Worm (Caenorhabditis elegans) whole organism, L4/young adult: ENCODE results near the gene fat-7.

Source experiments
- W03F9.2 ChIP-seq: fragments of 150-350 bp; optimal IDR thresholded peaks from 2 replicates; lab custom pipeline; 2014; ENCODE audit warnings: missing biosample characterization, missing genetic modification characterization
- dao-5 ChIP-seq: sonication (generic microtip); optimal IDR thresholded peaks from 2 replicates; lab custom pipeline; 2016; ENCODE audit warnings: missing genotype, missing genetic modification characterization, moderate library complexity, missing compliant biosample characterization
- him-1 ChIP-seq: sonication (generic microtip); optimal IDR thresholded peaks from 2 replicates; lab custom pipeline; 2016; ENCODE audit warnings: missing genotype, missing genetic modification reagents, missing genetic modification characterization, missing compliant biosample characterization

fat-7 gene

DNA sequence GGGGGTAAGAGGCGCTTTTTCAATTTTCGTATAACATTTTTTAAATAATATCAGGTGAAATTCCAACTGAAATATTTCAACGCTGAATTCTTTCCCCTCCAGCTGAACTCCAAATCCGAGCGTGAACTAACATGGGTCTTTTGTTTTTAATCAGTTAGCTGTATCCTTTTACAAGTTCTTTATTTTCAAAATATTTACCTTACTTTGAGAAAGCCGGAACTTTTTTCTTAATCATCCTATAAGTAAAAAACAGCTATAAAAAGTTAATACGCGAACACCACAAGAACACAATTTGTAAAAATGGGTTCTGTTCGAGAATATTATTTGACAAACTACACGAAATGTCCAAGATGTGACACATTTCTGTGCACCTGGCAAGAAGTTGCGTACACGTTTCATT, 11.3 kb upstream of the fat-7 start, which contains the start of gene srh-83:
srh-83 (plus strand) TSS at position 301 of the 400 bp plus-strand sequence.
- TF ChIP-seq him-1 (tag; lab: Kevin White, UChicago) (no peak), W03F9.2 (tag; lab: Kevin White, UChicago) (no peak), dao-5 (no peak)

DNA sequence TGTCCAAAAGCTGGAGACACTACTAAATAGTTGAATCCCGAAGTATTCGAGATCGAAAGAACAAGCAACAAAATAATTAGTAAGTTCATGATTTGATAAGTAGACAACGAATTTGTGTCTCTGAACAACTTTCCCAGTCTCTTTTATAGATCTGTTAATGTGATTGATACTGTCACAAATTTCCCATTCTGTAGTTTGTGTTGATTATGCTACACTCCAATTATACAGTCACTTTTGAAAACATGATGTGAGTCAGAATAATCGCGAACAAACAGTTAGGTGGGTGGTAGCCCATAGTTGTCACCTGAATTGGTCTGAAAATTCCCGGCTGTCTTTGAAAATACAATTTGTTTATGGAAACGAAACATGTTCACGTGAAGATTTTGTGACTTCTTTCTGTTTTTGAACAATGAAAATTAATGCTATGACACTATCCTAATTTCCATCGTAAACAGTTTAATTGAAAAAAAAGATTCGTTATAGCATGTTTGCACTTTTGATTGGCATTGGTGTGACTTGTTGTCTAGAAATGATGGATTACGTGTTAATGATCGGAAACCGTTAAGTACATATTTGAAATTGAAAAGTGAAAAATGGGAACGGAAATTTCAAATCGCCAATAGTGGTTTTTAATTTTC, 10.7 kb upstream of the fat-7 start, which contains the start of gene ugt-41:
ugt-41 (minus strand) TSS at position 119 of the 638 bp plus-strand sequence.
- no peak for TF ChIP-seq dao-5
- no peak for TF ChIP-seq W03F9.2 (tag; lab: Kevin White, UChicago)
- TF ChIP-seq him-1 (tag; lab: Kevin White, UChicago), result no peak

DNA sequence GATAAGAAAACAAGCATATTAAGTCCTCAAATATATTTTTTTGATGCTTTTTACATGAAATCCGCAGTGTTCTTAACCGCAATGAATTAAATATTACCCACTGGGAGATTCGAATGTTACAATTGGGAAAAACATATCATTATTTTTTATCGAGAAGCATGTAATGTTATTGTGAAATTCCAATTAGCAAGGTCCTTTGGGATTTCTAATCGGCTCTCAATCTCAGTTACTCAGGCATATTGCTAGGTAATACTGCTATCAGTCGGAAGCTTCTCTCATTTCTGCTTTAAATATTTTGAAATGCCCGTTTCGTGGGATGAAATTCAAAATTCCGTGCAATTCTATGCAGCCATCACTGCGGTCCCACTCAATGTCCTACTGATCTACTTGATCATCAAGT, 6.4 kb upstream of the fat-7 start, which contains the start of gene str-204:
str-204 (plus strand) TSS at position 301 of the 400 bp plus-strand sequence.
- TF ChIP-seq dao-5 (no peak), him-1 (tag; lab: Kevin White, UChicago) (no peak), W03F9.2 (tag; lab: Kevin White, UChicago) (no peak)

DNA sequence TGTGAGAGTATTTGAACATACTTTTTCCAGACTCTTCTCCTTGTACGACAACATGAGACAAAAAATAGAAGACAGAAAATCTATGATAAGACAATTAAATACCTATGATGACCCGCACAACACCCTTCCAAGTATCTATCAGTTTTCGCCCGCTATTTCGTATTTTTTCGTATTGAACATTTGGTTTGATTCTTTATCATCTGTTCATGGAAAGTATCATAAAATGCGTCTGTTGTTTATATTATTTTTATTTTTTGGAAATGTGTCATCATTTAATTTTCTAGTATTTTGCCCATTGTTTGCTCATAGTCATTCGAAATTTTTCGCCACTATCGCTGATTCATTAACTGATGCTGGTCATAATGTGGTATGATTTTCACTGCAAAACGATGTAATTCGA, 4.1 kb upstream of the fat-7 start, which contains the start of gene ugt-39:
ugt-39 (plus strand) TSS at position 54 of the 400 bp plus-strand sequence.
- TF ChIP-seq dao-5 (no peak), W03F9.2 (tag; lab: Kevin White, UChicago) (no peak), him-1 (tag; lab: Kevin White, UChicago) (no peak)

DNA sequence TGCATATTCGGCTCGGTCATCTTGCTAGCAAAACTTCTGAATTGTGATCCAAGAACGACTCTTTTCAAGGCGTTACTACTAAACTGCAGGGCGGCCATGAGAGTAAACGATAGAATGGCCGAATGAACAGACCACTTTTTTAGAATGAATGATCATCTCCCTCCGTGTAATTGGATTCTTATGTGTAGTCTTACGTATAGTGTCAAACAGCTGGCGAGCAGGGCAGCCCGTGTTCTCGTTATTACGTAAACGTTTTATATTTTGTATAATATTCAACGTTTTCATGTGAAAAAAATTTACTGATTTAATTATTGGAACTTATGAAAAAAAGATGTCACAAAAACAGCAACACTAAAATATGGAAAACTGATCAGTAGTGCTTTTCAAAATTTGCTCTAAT, 3.1 kb upstream of the fat-7 start, which contains the start of gene F10D2.10:
F10D2.10 (minus strand) TSS at position 101 of the 400 bp plus-strand sequence.
- TF ChIP-seq him-1 (tag; lab: Kevin White, UChicago) (no peak), dao-5 (no peak), W03F9.2 (tag; lab: Kevin White, UChicago) (no peak)

DNA sequence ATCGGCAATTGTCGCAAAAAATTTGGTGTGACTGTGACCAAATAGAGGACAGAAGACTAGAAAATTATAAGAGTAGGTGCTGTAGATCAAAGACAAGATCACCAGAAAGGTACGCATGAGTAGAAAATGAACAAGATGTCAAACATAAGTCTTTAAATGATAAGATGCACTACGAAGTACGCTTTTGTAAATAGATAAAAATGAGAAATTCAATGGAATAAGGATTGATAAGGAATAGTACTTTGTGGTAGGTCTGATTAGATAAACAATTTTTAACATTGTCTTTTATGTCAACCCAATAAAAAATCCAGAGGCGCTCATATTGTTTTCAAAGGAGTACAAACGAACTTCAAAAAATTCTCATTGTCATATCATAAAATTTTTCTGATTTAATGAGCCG, 2.4 kb downstream of the fat-7 start, which contains the start of gene F10D2.8:
F10D2.8 (minus strand) TSS at position 145 of the 400 bp plus-strand sequence.
- TF ChIP-seq him-1 (tag; lab: Kevin White, UChicago) (no peak), dao-5 (no peak), W03F9.2 (tag; lab: Kevin White, UChicago) (no peak)

DNA sequence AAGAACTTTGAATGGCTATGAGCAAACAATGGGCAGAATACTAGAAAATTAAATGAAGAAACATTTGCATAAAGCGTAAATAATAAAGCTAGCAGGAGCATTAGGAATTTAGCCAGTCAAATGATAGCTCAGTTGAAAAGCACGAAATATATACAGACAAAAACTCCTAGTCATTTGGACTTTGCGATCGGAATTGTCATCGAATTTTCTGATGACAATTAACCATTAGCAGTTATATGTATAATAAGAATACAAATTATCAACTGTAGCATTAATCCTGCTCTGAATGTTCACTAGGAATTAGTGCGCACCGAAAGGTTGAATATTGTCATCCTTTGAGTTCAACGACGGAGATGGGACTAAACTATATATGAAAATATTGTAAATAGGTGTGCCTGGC, 5.6 kb downstream of the fat-7 start, which contains the start of gene ugt-38:
ugt-38 (minus strand) TSS at position 101 of the 400 bp plus-strand sequence.
- TF ChIP-seq him-1 (tag; lab: Kevin White, UChicago) (no peak), dao-5 (no peak), W03F9.2 (tag; lab: Kevin White, UChicago) (no peak)

DNA sequence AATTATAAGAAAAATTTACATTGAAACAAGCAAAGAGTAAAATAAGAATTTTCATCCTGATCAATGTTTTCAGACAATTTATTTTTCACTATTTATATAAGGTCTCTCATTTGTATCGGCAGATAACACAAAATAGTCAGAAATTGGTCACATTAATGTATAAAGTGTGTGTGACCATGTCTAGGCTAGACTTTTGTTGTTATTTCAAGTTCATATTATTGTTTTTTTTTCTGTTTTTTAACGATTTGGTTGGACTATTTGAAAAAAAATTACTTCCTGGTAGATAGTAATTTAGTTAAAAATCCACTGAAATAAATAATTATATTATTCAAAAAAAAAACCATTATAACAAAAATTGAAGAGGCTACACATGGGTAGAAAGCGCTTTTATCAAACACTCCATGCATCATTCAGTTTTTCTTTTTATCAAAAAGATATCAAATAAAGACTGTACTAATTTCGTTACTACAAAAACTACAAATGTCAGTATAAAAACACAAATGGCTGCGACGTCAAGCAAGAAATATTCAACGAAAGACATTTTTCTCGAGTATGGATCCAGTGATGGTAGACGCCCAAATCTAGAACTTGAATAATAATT, 7.6 kb downstream of the fat-7 start, which contains the start of gene ugt-37:
ugt-37 (minus strand) TSS at position 69 of the 601 bp plus-strand sequence.
- no peak for TF ChIP-seq dao-5
- no peak for TF ChIP-seq him-1 (tag; lab: Kevin White, UChicago)

DNA sequence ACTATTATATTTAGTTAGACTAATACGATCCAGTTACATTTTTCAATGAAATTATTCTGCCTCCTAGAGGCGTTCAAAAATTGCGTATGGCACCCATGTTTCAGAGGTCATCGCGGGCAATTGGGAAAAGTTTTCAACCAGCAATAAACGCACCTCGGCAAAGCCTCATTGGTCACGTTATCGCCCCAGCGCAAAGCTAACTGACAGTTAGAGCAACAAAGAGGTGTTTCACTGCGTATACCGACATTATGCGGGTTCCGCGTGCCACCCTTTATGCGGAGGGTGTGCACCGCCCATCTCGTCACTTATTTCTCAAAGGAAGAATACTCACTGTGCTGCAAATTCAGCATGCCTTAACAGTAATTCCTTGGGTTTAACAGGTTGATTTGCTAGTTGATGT, 10.3 kb downstream of the fat-7 start:
- TF ChIP-seq him-1 (tag; lab: Kevin White, UChicago) (no peak), dao-5 (no peak), W03F9.2 (tag; lab: Kevin White, UChicago) (no peak)

DNA sequence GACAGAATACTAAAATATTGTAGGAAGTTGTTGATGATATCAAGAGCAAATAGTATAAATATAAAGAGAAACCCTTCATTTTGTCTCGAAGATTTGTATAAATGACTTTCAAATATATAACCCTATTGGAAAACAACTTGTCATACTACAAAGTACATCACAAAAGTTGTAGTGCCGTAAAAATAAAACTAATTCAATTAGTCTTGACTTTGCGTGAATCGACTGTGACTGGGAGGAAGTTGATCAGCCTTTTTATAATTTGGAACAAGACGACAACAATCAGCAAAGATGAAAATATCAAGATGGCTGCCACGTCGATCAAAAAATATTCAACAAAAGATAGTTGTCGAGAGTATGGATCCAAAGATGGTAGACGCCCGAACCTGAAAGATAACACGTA, 11.1 kb downstream of the fat-7 start, which contains the start of gene ugt-40:
ugt-40 (minus strand) TSS at position 101 of the 400 bp plus-strand sequence.
- TF ChIP-seq dao-5, result no peak
- no peak for TF ChIP-seq W03F9.2 (tag; lab: Kevin White, UChicago)
- TF ChIP-seq him-1 (tag; lab: Kevin White, UChicago), result no peak

DNA sequence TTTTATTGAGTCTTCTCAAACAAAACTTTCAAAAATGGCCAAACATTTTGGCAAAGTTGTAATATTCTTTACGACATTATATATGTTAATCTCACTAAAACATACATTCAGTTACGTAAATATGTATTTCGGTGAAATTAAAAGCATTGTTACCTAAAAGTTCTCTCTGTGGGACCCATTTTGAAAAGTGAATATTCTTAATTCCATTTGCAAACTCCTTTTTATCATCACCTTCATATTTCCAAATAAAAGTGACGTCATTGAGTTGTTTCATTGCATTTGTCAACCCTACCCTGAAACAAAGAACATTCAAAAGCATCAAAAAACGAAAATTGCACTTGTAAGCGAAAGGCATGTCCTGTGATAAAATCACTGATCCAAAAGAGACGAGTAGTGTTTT, 12.6 kb downstream of the fat-7 start:
- no peak for TF ChIP-seq W03F9.2 (tag; lab: Kevin White, UChicago)

DNA sequence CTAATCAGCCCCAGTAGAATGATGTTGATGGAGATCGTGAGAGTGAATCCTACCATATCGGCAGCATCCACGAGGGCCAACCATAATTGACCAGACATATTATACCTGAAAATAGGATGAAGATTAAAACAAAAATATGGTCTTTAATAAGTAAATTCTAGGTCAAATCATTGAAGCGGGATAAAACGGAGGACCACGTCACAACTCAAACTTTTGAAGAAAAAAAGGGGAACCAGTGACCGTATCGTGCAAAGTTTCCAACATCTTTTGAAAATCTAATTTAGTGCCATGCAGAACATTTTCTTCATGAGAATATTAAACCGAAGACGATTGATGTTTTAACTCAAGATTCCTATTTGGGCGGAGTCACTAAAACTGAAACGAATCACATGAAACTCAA, 14.6 kb downstream of the fat-7 start, which contains the start of gene str-112:
str-112 (minus strand) TSS at position 101 of the 400 bp plus-strand sequence.
- TF ChIP-seq dao-5 (no peak), W03F9.2 (tag; lab: Kevin White, UChicago) (no peak), him-1 (tag; lab: Kevin White, UChicago) (no peak)

DNA sequence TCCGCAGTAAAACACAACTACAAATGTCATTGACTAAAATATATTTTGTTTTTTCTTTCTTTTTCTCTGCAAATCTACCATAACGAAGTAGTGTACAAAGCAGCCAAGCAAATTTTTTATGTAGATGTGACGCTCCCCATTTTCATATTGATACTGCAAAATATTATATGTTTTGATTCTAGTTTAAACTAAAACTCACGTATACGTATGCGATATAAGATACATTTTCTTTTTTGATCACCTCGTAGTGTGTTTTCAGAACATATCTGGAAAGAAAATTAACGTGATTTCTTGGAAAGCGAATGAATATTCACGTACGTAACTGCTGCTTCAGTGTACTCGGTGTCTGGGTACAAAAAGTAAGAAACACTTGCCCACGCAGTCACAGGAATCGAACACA, 16.1 kb downstream of the fat-7 start:
- no peak for TF ChIP-seq him-1 (tag; lab: Kevin White, UChicago)
- TF ChIP-seq dao-5, result no peak
- no peak for TF ChIP-seq W03F9.2 (tag; lab: Kevin White, UChicago)

DNA sequence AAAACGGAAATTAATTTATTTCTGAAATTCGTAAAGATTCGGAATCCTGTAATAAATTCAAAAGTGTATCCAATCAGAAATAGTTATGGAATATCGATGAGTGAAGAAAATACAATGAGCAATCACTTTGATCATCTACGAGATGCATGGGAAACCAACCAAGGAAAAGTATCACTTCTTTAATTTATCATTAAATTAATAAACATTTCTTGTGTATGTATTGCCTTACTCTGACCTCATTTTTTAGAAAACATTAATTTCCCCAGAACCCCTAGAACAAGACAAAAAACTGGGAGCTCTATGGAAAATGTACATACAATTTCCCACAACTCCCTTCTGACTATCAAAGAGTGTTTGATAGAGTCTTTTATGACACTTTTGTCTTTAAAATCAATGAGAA, 19.0 kb downstream of the fat-7 start, which contains the start of gene F10D2.16:
F10D2.16 (plus strand) TSS at position 301 of the 400 bp plus-strand sequence.
- TF ChIP-seq dao-5, result no peak
- no peak for TF ChIP-seq W03F9.2 (tag; lab: Kevin White, UChicago)
- no peak for TF ChIP-seq him-1 (tag; lab: Kevin White, UChicago)
